Fruit fly (Drosophila melanogaster): ENCODE results near the gene Gr93c.
A peak's percentile ranks its signal among the peaks of the same experiment; 100 is the strongest.

The Gr93c gene

DNA sequence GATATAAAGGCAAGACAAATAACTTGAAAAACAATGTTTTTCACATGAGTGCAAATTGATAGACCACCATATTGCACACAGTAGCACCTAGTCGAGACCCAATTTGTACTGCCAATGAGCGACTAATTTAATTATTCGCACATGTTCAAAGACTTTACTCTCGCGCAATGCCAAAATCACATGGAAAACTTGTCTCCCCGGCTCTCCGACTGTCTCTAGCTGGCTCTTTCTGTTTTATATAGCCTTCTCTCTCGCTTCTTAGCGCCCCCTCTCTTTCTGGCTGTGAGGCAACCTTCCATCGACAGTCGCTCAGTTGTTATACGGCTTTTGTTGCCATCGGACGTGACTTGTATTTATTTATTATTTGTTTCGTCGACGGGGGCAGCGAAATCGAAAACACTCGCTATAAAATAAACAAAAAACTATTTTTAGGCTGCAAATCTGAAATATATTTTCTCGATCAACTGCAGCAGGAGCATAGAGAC lies 30.0 kb upstream of the Gr93c start, which contains the start of gene CG6656:
Gene CG6656, plus strand, starts transcription at position 312 of the 485 bp plus-strand sequence.
- TF ChIP-seq CG33017 (tag; optimal IDR thresholded peaks at IDR 0.05) (peak; percentile 12), bab1 (GFP tag; optimal IDR thresholded peaks at IDR 0.05) (peak; percentile 5), CG7045 (GFP tag; optimal IDR thresholded peaks at IDR 0.05) (peak; percentile 17), Hr96 (GFP tag; optimal IDR thresholded peaks at IDR 0.05) (peak; percentile 58), CG14711 (tag; optimal IDR thresholded peaks at IDR 0.05) (peak; percentile 28), CG12768 (GFP tag; optimal IDR thresholded peaks at IDR 0.05) (peak; percentile 22), Mnt (GFP tag; optimal IDR thresholded peaks at IDR 0.05) (peak; percentile 90), CG1620 (GFP tag; optimal IDR thresholded peaks at IDR 0.05) (no peak), cic (GFP tag; optimal IDR thresholded peaks at IDR 0.05) (peak; percentile 9), CG5204 (GFP tag; optimal IDR thresholded peaks at IDR 0.05) (no peak), tj (GFP tag; optimal IDR thresholded peaks at IDR 0.05) (no peak), CG11617 (GFP tag; optimal IDR thresholded peaks at IDR 0.05) (peak; percentile 8)

DNA sequence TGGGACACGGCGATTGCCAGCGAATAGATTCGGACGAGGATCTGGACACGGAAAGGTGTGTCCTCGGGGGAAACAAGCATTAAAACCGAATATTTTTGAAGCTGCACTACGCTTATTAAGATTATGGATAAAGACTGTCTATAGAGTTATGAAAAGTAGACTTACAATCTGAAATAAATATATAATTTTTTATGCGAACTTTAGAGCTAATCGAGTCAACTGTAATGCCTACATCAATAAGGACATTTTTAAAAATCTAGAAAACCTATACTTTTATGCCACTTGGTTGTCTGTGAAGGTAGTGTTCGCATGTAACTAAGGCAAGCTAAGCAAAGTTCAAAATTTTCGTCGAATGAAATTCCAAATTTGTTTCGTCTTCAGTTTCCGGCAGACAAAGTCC lies 28.4 kb upstream of the Gr93c start, which contains the start of gene CG31178:
Gene CG31178, plus strand, starts transcription at position 301 of the 400 bp plus-strand sequence.
- TF ChIP-seq kay (GFP tag; ENCODE audit: borderline replicate concordance): peak; percentile 34
- no peak for TF ChIP-seq Crg-1 (GFP tag; optimal IDR thresholded peaks at IDR 0.05)

DNA sequence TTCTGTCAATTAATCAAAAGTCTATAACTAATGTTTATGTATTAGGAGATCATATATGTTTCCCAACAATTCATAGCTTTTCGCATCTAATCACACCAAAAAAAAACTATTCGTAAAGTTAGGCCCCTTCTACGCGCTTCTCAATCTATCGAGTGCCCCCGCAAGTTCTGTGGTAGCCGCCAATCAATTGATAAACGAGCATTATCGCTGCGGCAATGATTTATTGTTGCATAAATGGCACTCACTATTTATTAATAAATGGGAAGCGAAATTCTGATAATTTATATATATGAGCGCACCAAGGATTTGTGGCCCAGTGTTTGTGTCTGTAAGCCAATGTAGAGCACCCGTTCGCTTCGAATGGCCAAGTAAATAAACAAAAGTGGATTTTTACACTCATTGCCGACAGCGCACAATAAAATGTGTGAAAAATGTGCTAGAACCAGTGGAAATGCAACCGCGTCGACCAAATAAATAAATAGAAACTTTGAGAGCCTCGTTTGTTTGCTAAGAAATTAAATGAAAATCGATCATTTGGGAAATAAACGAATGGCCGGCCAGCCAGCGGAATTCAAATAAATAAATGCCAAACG lies 26.4 kb upstream of the Gr93c start:
- TF ChIP-seq tj (GFP tag; optimal IDR thresholded peaks at IDR 0.05): no peak
- no peak for TF ChIP-seq bab1 (GFP tag; optimal IDR thresholded peaks at IDR 0.05)
- no peak for TF ChIP-seq Hr96 (GFP tag; optimal IDR thresholded peaks at IDR 0.05)
- TF ChIP-seq kay (GFP tag; ENCODE audit: borderline replicate concordance): peak; percentile 72
- TF ChIP-seq toe (GFP tag; optimal IDR thresholded peaks at IDR 0.05): no peak
- peak; percentile 52 for TF ChIP-seq cic (GFP tag; optimal IDR thresholded peaks at IDR 0.05)

DNA sequence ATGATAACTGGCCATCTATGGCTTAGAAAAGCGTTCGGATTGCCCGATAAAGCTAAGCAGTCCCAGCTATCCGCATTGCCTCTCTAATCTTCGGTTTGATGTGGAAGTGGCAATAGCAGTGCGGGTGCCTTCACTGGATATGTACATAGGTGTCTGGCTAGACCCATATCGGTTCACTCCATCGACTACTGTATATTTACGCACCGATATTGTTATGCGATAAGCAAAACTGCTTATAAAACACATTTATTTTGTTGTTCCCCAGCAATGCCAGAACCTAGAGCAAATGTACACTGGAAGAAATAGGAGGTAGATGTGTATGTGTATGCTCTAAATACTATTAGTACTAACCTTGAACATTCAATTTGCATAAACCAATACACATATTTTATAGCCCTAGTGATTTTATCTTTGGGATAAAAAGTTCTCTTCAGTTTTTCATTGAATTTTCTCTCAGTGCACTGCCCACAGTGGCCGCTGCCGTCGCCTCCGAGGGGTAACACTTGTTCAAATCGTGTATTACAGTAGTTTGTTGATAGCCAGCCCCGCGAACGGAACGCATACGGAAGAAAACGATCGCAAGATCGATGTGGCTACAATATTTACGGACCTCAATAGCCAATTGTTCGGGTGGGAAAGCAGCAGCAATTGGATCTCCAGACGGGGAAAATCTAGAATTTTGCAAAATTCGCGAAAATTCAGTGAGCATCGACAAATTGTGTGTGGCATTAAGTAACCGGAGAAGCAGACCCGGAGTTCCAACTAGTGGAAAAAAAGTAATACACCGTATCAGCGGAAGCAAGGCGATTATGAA lies 25.3 kb upstream of the Gr93c start, which contains the start of gene CG31431:
Gene CG31431, plus strand, starts transcription at position 524 of the 814 bp plus-strand sequence.
- TF ChIP-seq cic (GFP tag; optimal IDR thresholded peaks at IDR 0.05): peak; percentile 90
- TF ChIP-seq CG1620 (GFP tag; optimal IDR thresholded peaks at IDR 0.05): peak; percentile 86
- peak; percentile 96 for TF ChIP-seq CG7101 (tag; optimal IDR thresholded peaks at IDR 0.05)
- TF ChIP-seq Mnt (GFP tag; optimal IDR thresholded peaks at IDR 0.05): peak; percentile 88
- peak; percentile 95 for TF ChIP-seq Hr96 (GFP tag; optimal IDR thresholded peaks at IDR 0.05)
- peak; percentile 93 for TF ChIP-seq pad (GFP tag; optimal IDR thresholded peaks at IDR 0.05)
- peak; percentile 87 for TF ChIP-seq ovo (GFP tag; optimal IDR thresholded peaks at IDR 0.05)
- peak; percentile 98 for TF ChIP-seq bab1 (GFP tag; optimal IDR thresholded peaks at IDR 0.05)
- peak; percentile 95 for TF ChIP-seq CG5204 (GFP tag; optimal IDR thresholded peaks at IDR 0.05)
- TF ChIP-seq CG7045 (GFP tag; optimal IDR thresholded peaks at IDR 0.05): peak; percentile 97
- TF ChIP-seq toe (GFP tag; optimal IDR thresholded peaks at IDR 0.05): peak; percentile 91
- TF ChIP-seq CG12768 (GFP tag; optimal IDR thresholded peaks at IDR 0.05): peak; percentile 95
- peak; percentile 90 for TF ChIP-seq CG14711 (tag; optimal IDR thresholded peaks at IDR 0.05)
- peak; percentile 88 for TF ChIP-seq Crg-1 (GFP tag; optimal IDR thresholded peaks at IDR 0.05)
- peak; percentile 94 for TF ChIP-seq Clk (GFP tag; optimal IDR thresholded peaks at IDR 0.05)
- TF ChIP-seq kay (GFP tag; ENCODE audit: borderline replicate concordance): peak; percentile 97
- peak; percentile 93 for TF ChIP-seq CG33017 (tag; optimal IDR thresholded peaks at IDR 0.05)
- TF ChIP-seq CG11617 (GFP tag; optimal IDR thresholded peaks at IDR 0.05): peak; percentile 96
- peak; percentile 90 for TF ChIP-seq tj (GFP tag; optimal IDR thresholded peaks at IDR 0.05)
- TF ChIP-seq cnc (optimal IDR thresholded peaks at IDR 0.05): no peak

DNA sequence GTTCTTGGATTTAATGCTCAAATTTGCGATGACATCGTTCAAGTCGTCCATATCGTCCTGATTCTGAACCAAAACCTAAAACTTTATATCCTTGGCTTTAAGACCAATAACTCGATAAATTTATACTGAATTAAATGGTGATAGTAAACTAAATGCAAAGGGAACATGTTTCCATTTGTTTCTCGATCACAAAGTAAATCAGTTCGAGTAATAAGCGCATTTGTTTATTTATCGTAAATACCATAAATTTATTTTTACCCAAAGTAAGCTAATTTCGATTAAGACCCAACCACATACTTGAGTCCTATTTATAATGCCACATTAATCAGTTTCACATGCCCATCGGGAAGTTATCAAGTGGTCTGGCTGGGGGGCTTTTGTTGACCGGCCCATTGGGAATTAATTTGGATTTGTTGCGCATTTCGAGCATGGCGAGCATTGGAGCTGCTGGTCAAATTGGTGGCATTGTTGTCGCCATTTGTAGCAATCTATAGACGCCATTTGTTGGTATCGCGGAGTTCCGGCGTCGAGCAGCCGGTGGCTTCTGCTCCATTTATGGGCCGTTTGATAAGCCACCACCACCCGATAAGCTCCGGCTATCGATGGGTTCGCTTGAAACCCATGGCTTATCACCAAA lies 24.5 kb upstream of the Gr93c start, which contains the start of gene CG31174:
Gene CG31174, minus strand, starts transcription at position 51 of the 637 bp plus-strand sequence.
- no peak for TF ChIP-seq ovo (GFP tag; optimal IDR thresholded peaks at IDR 0.05)
- TF ChIP-seq CG7101 (tag; optimal IDR thresholded peaks at IDR 0.05): no peak
- no peak for TF ChIP-seq CG14711 (tag; optimal IDR thresholded peaks at IDR 0.05)
- no peak for TF ChIP-seq CG12768 (GFP tag; optimal IDR thresholded peaks at IDR 0.05)
- TF ChIP-seq kay (GFP tag; ENCODE audit: borderline replicate concordance): peak; percentile 53
- no peak for TF ChIP-seq pad (GFP tag; optimal IDR thresholded peaks at IDR 0.05)
- no peak for TF ChIP-seq CG11617 (GFP tag; optimal IDR thresholded peaks at IDR 0.05)

DNA sequence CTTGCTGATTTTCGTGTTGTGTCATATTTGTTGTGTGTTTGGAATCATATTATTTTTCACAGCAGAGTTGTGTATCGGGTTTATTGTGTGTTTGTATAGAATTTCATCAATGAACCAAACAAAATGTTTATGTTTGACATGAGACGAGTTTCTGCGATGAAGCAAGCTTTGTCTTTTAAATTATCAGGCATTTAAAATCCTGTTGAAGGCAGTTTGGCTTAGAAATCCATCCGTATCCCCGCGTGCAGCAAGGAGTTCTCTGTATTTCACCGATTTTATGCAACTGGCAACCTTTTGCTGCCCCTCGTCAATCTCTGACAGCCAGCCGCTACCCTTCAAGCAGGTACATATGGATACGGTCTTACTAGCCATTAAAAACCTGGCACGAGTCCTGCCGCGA lies 22.8 kb upstream of the Gr93c start, which contains the start of the genes CG6569 and Cby:
Gene CG6569, minus strand, starts transcription at position 101 of the 400 bp plus-strand sequence.
Gene Cby, plus strand, starts transcription at position 185 of the 400 bp plus-strand sequence.
- TF ChIP-seq tj (GFP tag; optimal IDR thresholded peaks at IDR 0.05): no peak
- TF ChIP-seq Crg-1 (GFP tag; optimal IDR thresholded peaks at IDR 0.05): no peak
- no peak for TF ChIP-seq pad (GFP tag; optimal IDR thresholded peaks at IDR 0.05)
- TF ChIP-seq kay (GFP tag; ENCODE audit: borderline replicate concordance): no peak
- TF ChIP-seq toe (GFP tag; optimal IDR thresholded peaks at IDR 0.05): no peak
- TF ChIP-seq bab1 (GFP tag; optimal IDR thresholded peaks at IDR 0.05): no peak
- TF ChIP-seq cnc (optimal IDR thresholded peaks at IDR 0.05): no peak
- no peak for TF ChIP-seq Clk (GFP tag; optimal IDR thresholded peaks at IDR 0.05)
- no peak for TF ChIP-seq CG11617 (GFP tag; optimal IDR thresholded peaks at IDR 0.05)
- TF ChIP-seq CG5204 (GFP tag; optimal IDR thresholded peaks at IDR 0.05): no peak
- TF ChIP-seq CG1620 (GFP tag; optimal IDR thresholded peaks at IDR 0.05): no peak
- no peak for TF ChIP-seq CG7045 (GFP tag; optimal IDR thresholded peaks at IDR 0.05)
- no peak for TF ChIP-seq CG7101 (tag; optimal IDR thresholded peaks at IDR 0.05)
- no peak for TF ChIP-seq ovo (GFP tag; optimal IDR thresholded peaks at IDR 0.05)
- no peak for TF ChIP-seq CG33017 (tag; optimal IDR thresholded peaks at IDR 0.05)
- no peak for TF ChIP-seq Mnt (GFP tag; optimal IDR thresholded peaks at IDR 0.05)
- TF ChIP-seq cic (GFP tag; optimal IDR thresholded peaks at IDR 0.05): no peak
- TF ChIP-seq Hr96 (GFP tag; optimal IDR thresholded peaks at IDR 0.05): no peak
- TF ChIP-seq CG12768 (GFP tag; optimal IDR thresholded peaks at IDR 0.05): no peak
- TF ChIP-seq CG14711 (tag; optimal IDR thresholded peaks at IDR 0.05): no peak

Data from whole organism, adult.